Worm (Caenorhabditis elegans) whole organism, mixed stage, embryonic: Measurements from ENCODE around the gene mboa-3.

Experiments used
- M03D4.4 ChIP-seq: sonication (generic microtip); optimal IDR thresholded peaks from 2 replicates; lab custom pipeline; 2017; ENCODE audit warnings: mild to moderate bottlenecking, missing genetic modification characterization, missing compliant biosample characterization
- bed-3 ChIP-seq: fragments of 200-800 bp; sonication (Bioruptor generic); optimal IDR thresholded peaks from 3 replicates; lab custom pipeline; 2018; ENCODE audit warnings: mild to moderate bottlenecking, missing genetic modification characterization, moderate library complexity, missing compliant biosample characterization
- blmp-1 ChIP-seq: fragments of 150-350 bp; optimal IDR thresholded peaks from 2 replicates; lab custom pipeline; 2014; ENCODE audit warnings: missing biosample characterization, missing genetic modification characterization
- ceh-39 ChIP-seq: fragments of 150-350 bp; optimal IDR thresholded peaks from 2 replicates; lab custom pipeline; 2014; ENCODE audit warnings: missing biosample characterization, missing genetic modification characterization
- ceh-83 ChIP-seq: fragments of 200-800 bp; sonication (Bioruptor generic); optimal IDR thresholded peaks from 2 replicates; lab custom pipeline; 2018; ENCODE audit warnings: mild to moderate bottlenecking, missing genetic modification characterization, missing compliant biosample characterization
- ces-1 ChIP-seq: fragments of 150-350 bp; optimal IDR thresholded peaks from 2 replicates; lab custom pipeline; 2014; ENCODE audit warnings: missing biosample characterization, missing genetic modification reagents, missing genetic modification characterization
- cnd-1 ChIP-seq: fragments of 200-800 bp; sonication (Bioruptor generic); optimal IDR thresholded peaks from 2 replicates; lab custom pipeline; 2018; ENCODE audit warnings: mild to moderate bottlenecking, missing genetic modification characterization, missing compliant biosample characterization
- drap-1 ChIP-seq: fragments of 200-800 bp; sonication (Bioruptor generic); optimal IDR thresholded peaks from 3 replicates; lab custom pipeline; 2018; ENCODE audit warnings: mild to moderate bottlenecking, missing genetic modification characterization, missing compliant biosample characterization
- elt-1 ChIP-seq: sonication (generic microtip); optimal IDR thresholded peaks from 2 replicates; lab custom pipeline; 2017; ENCODE audit warnings: missing genetic modification characterization, mild to moderate bottlenecking, missing compliant biosample characterization, antibody characterized with exemption, moderate library complexity, borderline replicate concordance; ENCODE audit not compliant: insufficient read depth
- flh-1 ChIP-seq: fragments of 200-800 bp; sonication (Bioruptor generic); optimal IDR thresholded peaks from 2 replicates; lab custom pipeline; 2018; ENCODE audit warnings: mild to moderate bottlenecking, missing genetic modification characterization, moderate library complexity, missing compliant biosample characterization
- hlh-1 ChIP-seq: fragments of 150-350 bp; optimal IDR thresholded peaks from 2 replicates; lab custom pipeline; 2014; ENCODE audit warnings: missing biosample characterization, missing genetic modification reagents, missing genetic modification characterization
- lin-32 ChIP-seq: fragments of 200-800 bp; sonication (Bioruptor generic); optimal IDR thresholded peaks from 2 replicates; lab custom pipeline; 2018; ENCODE audit warnings: mild to moderate bottlenecking, missing genetic modification characterization, missing compliant biosample characterization
- lsy-2 ChIP-seq: fragments of 150-350 bp; optimal IDR thresholded peaks from 2 replicates; lab custom pipeline; 2014; ENCODE audit warnings: missing biosample characterization, missing genetic modification characterization
- mab-5 ChIP-seq: fragments of 150-350 bp; optimal IDR thresholded peaks from 2 replicates; lab custom pipeline; 2014; ENCODE audit warnings: missing biosample characterization, missing genetic modification characterization
- mls-2 ChIP-seq: sonication (generic microtip); optimal IDR thresholded peaks from 2 replicates; lab custom pipeline; 2016; ENCODE audit warnings: mild to moderate bottlenecking, missing genetic modification characterization, moderate library complexity, missing compliant biosample characterization
- nhr-12 ChIP-seq: fragments of 150-350 bp; optimal IDR thresholded peaks from 2 replicates; lab custom pipeline; 2014; ENCODE audit warnings: missing biosample characterization, missing genetic modification characterization
- nhr-2 ChIP-seq: fragments of 150-350 bp; optimal IDR thresholded peaks from 2 replicates; lab custom pipeline; 2014; ENCODE audit warnings: missing biosample characterization, missing genetic modification characterization
- nhr-237 ChIP-seq: fragments of 150-350 bp; optimal IDR thresholded peaks from 2 replicates; lab custom pipeline; 2014; ENCODE audit warnings: missing biosample characterization, missing genetic modification characterization
- nhr-28 ChIP-seq: fragments of 150-350 bp; optimal IDR thresholded peaks from 2 replicates; lab custom pipeline; 2014; ENCODE audit warnings: missing biosample characterization, missing genetic modification characterization
- nhr-76 ChIP-seq: sonication (generic microtip); optimal IDR thresholded peaks from 2 replicates; lab custom pipeline; 2017; ENCODE audit warnings: missing biosample characterization, missing genetic modification characterization
- pha-4 ChIP-seq: fragments of 150-350 bp; optimal IDR thresholded peaks from 2 replicates; lab custom pipeline; 2018; ENCODE audit warnings: missing biosample characterization, missing genetic modification reagents, missing genetic modification characterization
- sem-2 ChIP-seq: fragments of 200-800 bp; sonication (Bioruptor generic); optimal IDR thresholded peaks from 2 replicates; lab custom pipeline; 2018; ENCODE audit warnings: mild to moderate bottlenecking, missing genetic modification characterization, missing compliant biosample characterization
- tbx-8 ChIP-seq: fragments of 200-800 bp; sonication (Bioruptor generic); optimal IDR thresholded peaks from 2 replicates; lab custom pipeline; 2018; ENCODE audit warnings: mild to moderate bottlenecking, missing genetic modification characterization, moderate library complexity, missing compliant biosample characterization
- unc-120 ChIP-seq: sonication (generic microtip); optimal IDR thresholded peaks from 2 replicates; lab custom pipeline; 2017; ENCODE audit warnings: missing genetic modification characterization, missing compliant biosample characterization; ENCODE audit not compliant: poor library complexity, severe bottlenecking
- unc-39 ChIP-seq: fragments of 150-350 bp; optimal IDR thresholded peaks from 2 replicates; lab custom pipeline; 2014; ENCODE audit warnings: missing biosample characterization, missing genetic modification characterization
- unc-62 ChIP-seq: fragments of 150-350 bp; optimal IDR thresholded peaks from 2 replicates; lab custom pipeline; 2014; ENCODE audit warnings: missing biosample characterization, missing genetic modification reagents, missing genetic modification characterization
- zip-8 ChIP-seq: fragments of 150-350 bp; optimal IDR thresholded peaks from 2 replicates; lab custom pipeline; 2014; ENCODE audit warnings: missing biosample characterization, missing genetic modification characterization
- ztf-11 ChIP-seq: fragments of 150-350 bp; optimal IDR thresholded peaks from 2 replicates; lab custom pipeline; 2014; ENCODE audit warnings: missing biosample characterization, missing genetic modification characterization

The mboa-3 gene

DNA sequence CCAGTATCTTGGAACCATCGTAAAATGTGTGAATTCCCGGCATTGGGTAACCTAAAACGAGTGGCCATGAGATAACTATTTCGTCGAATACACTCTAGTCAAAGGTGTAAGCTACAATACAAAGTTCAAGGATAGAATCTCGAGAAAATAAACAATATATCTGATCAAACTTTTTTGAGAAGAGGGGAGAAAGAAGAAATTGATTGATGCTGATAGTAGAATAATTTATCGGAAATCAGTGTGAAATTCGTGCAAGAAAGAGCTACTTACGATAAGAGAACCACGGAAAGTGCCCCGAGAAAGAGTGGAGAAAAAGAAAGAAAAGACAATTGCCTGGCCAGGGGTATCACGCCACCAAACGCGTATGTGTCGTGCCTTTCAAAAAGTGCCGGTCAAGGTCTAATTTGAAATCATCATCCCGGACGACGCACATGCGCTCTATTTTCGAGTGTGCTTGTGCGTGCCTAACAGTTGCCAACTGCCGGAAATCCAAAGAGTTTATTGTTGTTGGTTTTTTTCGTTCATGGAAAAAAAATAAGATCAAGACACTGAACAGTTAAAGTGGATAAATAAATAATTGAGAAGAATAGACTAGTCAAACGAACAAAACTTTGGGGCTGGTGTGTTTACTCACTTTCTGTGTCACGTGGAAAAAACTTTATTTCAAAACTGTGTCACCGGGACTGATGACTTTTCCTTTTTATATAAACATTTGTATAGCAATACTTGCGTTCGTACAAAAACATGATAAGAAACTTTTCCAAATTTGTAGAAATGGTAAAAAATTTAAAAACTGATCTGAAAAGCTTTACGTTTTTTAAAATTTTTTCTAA lies at the start of gene mboa-3:
Gene mboa-3 (minus strand): TSS at position 51 of the 833 bp plus-strand sequence.
- TF ChIP-seq cnd-1 (tag; lab: Kevin White, UChicago) = no peak
- no peak for TF ChIP-seq unc-39 (tag; lab: Kevin White, UChicago)
- no peak for TF ChIP-seq flh-1 (GFP tag; lab: Kevin White, UChicago)
- no peak for TF ChIP-seq lin-32
- TF ChIP-seq ceh-83 = no peak
- no peak for TF ChIP-seq M03D4.4 (tag; lab: Kevin White, UChicago)
- no peak for TF ChIP-seq hlh-1
- TF ChIP-seq nhr-28 = no peak

DNA sequence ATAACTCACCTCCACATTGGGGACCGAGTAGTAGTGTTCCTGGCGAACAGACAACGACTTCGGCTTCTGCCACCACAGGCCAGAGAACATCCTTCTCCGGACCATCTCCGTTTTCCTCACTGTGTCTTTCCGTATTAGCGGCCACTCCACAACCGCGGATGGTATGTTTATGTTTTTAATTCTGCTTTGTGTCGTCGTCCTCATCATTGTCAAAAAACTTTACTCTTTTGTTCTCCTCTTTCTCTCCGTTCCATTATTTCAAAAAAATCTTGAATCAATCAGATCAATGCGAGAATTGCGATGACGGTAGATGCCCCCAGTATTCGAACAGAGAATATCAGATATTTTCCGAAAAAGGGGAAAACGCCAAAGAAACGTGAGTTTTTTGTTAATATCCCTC lies 44.8 kb upstream of the mboa-3 start, which contains the start of gene mec-2:
Gene mec-2 (plus strand): TSS at position 301 of the 400 bp plus-strand sequence.
- TF ChIP-seq nhr-2 (no peak), pha-4 (no peak), ceh-83 (no peak), blmp-1 (tag; lab: Kevin White, UChicago) (no peak)

DNA sequence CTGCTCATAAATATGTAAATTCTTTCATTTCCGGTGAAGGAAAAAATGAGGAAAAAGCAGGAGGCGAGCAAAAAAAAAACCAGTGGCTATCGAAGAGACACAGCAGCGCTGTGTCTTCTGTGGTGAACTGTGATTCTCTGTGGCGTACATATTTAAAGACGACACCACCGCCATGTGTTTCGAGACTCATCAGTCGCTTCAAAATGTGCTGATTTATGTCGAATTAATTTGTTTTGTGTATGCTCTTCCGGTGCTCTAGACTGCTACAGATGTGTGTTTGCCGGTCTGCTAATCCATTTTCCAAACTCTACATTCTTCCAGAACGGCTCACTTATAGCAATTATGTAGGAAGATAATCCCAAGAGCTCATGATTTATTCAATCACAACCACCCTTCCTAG lies 42.9 kb upstream of the mboa-3 start:
- TF ChIP-seq ceh-39 (tag; lab: Kevin White, UChicago) (no peak), lsy-2 (no peak), nhr-2 (no peak), ceh-83 (no peak), bed-3 (GFP tag; lab: Kevin White, UChicago) (no peak), lin-32 (no peak), zip-8 (no peak), nhr-237 (tag; lab: Kevin White, UChicago) (no peak), mls-2 (tag; lab: Kevin White, UChicago) (no peak), mab-5 (tag; lab: Kevin White, UChicago) (no peak), blmp-1 (tag; lab: Kevin White, UChicago) (no peak), unc-120 (tag; lab: Kevin White, UChicago) (no peak)

DNA sequence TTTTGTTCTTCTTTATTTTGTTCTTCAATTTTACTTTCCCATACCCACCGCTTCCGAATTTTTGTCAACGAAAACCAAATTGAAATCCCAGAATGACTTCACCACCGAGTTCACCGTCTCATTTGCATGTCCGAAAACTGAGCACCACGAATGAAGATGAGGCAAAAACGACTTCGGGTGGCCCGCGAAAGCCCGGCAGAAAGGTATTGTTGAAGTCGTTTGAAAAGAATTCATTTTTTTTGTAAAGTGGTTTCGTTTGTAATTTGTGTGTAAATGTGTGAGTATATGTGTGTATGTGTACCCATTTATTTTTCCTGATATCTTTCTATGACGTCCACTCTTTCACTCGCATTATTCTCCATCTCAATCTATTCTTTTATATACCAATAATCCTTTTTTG lies 35.3 kb upstream of the mboa-3 start, which contains the start of gene C38C5.1:
Gene C38C5.1 (plus strand): TSS at position 90 of the 400 bp plus-strand sequence.
- TF ChIP-seq flh-1 (GFP tag; lab: Kevin White, UChicago) = no peak
- TF ChIP-seq lin-32 = no peak
- TF ChIP-seq M03D4.4 (tag; lab: Kevin White, UChicago) = no peak
- no peak for TF ChIP-seq nhr-237 (tag; lab: Kevin White, UChicago)
- no peak for TF ChIP-seq unc-62 (GFP tag; lab: Kevin White, UChicago)
- TF ChIP-seq pha-4 = no peak
- TF ChIP-seq mab-5 (tag; lab: Kevin White, UChicago) = no peak
- no peak for TF ChIP-seq bed-3 (GFP tag; lab: Kevin White, UChicago)
- no peak for TF ChIP-seq cnd-1 (tag; lab: Kevin White, UChicago)
- no peak for TF ChIP-seq ztf-11 (tag; lab: Kevin White, UChicago)
- no peak for TF ChIP-seq ceh-39 (tag; lab: Kevin White, UChicago)
- no peak for TF ChIP-seq mls-2 (tag; lab: Kevin White, UChicago)
- no peak for TF ChIP-seq elt-1
- no peak for TF ChIP-seq zip-8
- no peak for TF ChIP-seq nhr-76 (tag; lab: Kevin White, UChicago)
- no peak for TF ChIP-seq unc-39 (tag; lab: Kevin White, UChicago)

DNA sequence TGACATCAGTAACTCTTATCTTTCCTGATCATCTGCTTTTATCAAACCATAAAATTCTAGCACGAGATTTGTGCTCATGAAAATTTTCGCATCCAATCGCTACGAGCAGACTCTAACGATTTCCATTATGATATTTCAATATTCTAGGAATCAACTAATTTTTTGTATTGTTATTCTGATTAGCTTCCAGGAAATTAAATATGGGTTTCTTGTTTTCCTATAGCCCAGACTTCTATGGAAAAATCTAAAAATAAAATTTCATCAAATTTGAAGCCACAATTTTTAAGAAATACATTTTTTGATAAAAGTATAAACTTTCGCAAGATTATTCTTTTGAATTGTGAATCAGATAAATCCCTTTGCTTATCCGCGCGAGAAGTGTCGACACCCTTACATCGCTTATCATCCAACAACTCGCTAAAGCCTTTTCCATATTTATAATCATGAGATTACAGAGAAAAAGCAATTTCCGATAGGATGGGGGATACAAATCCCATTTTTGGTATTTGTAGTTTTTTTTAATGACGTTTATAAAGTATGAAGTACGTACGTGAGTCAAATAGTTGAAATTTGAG lies 32.5 kb upstream of the mboa-3 start:
- no peak for TF ChIP-seq nhr-12 (tag; lab: Kevin White, UChicago)
- no peak for TF ChIP-seq bed-3 (GFP tag; lab: Kevin White, UChicago)
- TF ChIP-seq ceh-39 (tag; lab: Kevin White, UChicago) = no peak
- TF ChIP-seq ceh-83 = no peak
- TF ChIP-seq nhr-237 (tag; lab: Kevin White, UChicago) = no peak
- no peak for TF ChIP-seq unc-62 (GFP tag; lab: Kevin White, UChicago)
- TF ChIP-seq drap-1 = no peak
- no peak for TF ChIP-seq ztf-11 (tag; lab: Kevin White, UChicago)
- TF ChIP-seq lsy-2 = no peak
- no peak for TF ChIP-seq unc-120 (tag; lab: Kevin White, UChicago)
- no peak for TF ChIP-seq flh-1 (GFP tag; lab: Kevin White, UChicago)
- TF ChIP-seq, all 35 proteins: peak for 0

DNA sequence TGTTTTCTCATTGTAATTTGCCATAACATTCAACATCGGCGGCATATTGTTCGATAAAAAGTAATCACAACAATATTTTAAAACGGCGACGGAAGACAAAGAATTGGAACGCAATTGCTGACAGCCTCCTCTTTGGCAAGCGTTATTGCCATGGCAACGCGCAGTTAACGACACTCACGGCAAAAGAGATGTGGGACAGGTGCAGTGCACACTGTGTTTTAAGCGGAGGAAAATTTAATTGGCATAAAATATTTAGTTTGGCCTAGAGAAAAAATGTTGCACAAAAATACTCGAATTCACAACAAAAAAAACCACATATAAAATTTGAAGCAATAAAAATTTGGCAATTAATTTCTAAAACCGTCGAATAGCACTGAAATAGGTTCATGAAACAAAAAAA lies 30.0 kb upstream of the mboa-3 start, which contains the start of gene ifta-1:
Gene ifta-1 (minus strand): TSS at position 101 of the 400 bp plus-strand sequence.
- no peak for TF ChIP-seq sem-2 (GFP tag; lab: Kevin White, UChicago)
- TF ChIP-seq tbx-8 = no peak
- TF ChIP-seq cnd-1 (tag; lab: Kevin White, UChicago) = no peak
- TF ChIP-seq ces-1 (GFP tag; lab: Kevin White, UChicago) = no peak
- no peak for TF ChIP-seq hlh-1
- TF ChIP-seq lsy-2 = no peak
- TF ChIP-seq ztf-11 (tag; lab: Kevin White, UChicago) = no peak
- TF ChIP-seq drap-1 = no peak
- TF ChIP-seq lin-32 = no peak
- no peak for TF ChIP-seq nhr-28
- no peak for TF ChIP-seq flh-1 (GFP tag; lab: Kevin White, UChicago)
